Fruit fly (Drosophila melanogaster): ENCODE measurements around the gene CG10163.

DNA sequence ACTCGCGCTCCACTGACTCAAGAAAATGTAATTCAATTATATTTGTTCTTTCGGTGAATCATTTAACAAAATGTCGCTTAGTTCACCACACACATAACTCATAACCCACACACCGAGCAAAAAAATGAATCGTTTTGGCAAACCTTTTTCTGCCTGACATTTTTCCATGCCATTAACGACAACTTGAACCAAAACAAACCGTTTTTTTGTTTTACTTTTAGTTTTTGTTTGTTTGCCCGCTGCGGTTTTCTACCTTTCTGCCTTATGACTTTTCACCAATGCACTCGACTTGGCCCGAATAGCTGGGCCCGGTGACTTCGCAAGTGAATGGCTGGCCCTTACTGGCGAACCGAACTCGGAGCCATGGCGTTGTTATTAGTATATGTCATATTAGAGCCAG is 8.9 kb upstream of the CG10163 start:
- TF ChIP-seq Vsx1 (GFP tag; optimal IDR thresholded peaks at IDR 0.05), result no peak
- no peak for TF ChIP-seq Sox102F (GFP tag; optimal IDR thresholded peaks at IDR 0.05)
- TF ChIP-seq CrebB (tag; optimal IDR thresholded peaks at IDR 0.05), result no peak
- TF ChIP-seq Hr39 (optimal IDR thresholded peaks at IDR 0.05), result no peak
- TF ChIP-seq CG43689 (GFP tag; IDR thresholded peaks at IDR 0.05), result no peak
